Worm (Caenorhabditis elegans) whole organism, L4/young adult: Measurements from ENCODE around the gene flp-8.

Experiments
- dao-5 ChIP-seq: sonication (generic microtip); optimal IDR thresholded peaks from 2 replicates; lab custom pipeline; 2016; ENCODE audit warnings: missing genotype, missing genetic modification characterization, moderate library complexity, missing compliant biosample characterization
- him-1 ChIP-seq: sonication (generic microtip); optimal IDR thresholded peaks from 2 replicates; lab custom pipeline; 2016; ENCODE audit warnings: missing genotype, missing genetic modification reagents, missing genetic modification characterization, missing compliant biosample characterization

DNA sequence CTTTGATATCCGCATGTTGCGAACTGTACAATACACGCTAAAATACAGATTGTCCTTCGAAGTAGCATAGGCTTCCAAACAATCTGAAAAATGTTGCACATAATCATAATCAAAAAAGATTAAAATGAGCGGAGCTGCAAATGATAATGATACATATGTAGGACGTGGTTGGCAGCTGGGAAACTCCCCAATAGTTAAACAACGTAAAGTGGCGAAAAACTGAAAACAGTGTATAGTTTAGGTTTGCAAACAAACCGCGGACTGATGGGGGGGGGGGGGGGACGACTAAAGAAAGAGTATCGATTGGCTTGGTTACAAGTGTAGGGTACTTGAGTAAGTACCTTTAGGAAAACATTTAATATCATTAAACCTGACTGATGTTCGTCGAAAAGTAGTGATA is 23.9 kb downstream of the flp-8 start, which contains the start of gene hex-5:
- TF ChIP-seq him-1 (tag; lab: Kevin White, UChicago) = no peak
- no peak for TF ChIP-seq dao-5 (tag; lab: Kevin White, UChicago)
